Worm (Caenorhabditis elegans) whole organism, L2 larva: ENCODE measurements around the gene F46B6.2.
A peak's percentile ranks its signal among the peaks of the same experiment; 100 is the strongest.

Source experiments
- C34F6.9 ChIP-seq: fragments of 150-350 bp; optimal IDR thresholded peaks from 2 replicates; lab custom pipeline; 2014; ENCODE audit warnings: missing biosample characterization, missing genetic modification characterization
- F13H6.1 ChIP-seq: sonication (generic microtip); optimal IDR thresholded peaks from 2 replicates; lab custom pipeline; 2016; ENCODE audit warnings: missing genetic modification characterization, missing compliant biosample characterization
- R02D3.7 ChIP-seq: fragments of 150-350 bp; optimal IDR thresholded peaks from 2 replicates; lab custom pipeline; 2014; ENCODE audit warnings: missing biosample characterization, missing genetic modification characterization
- Y55F3AM.14 ChIP-seq: fragments of 200-800 bp; sonication (Bioruptor generic); optimal IDR thresholded peaks from 2 replicates; lab custom pipeline; 2018; ENCODE audit warnings: mild to moderate bottlenecking, missing genetic modification characterization, missing compliant biosample characterization
- ZK546.5 ChIP-seq: sonication (generic microtip); optimal IDR thresholded peaks from 2 replicates; lab custom pipeline; 2017; ENCODE audit warnings: missing biosample characterization, missing genetic modification characterization
- alr-1 ChIP-seq: fragments of 150-350 bp; optimal IDR thresholded peaks from 2 replicates; lab custom pipeline; 2014; ENCODE audit warnings: missing biosample characterization, missing genetic modification characterization
- aly-2 ChIP-seq: fragments of 150-350 bp; optimal IDR thresholded peaks from 2 replicates; lab custom pipeline; 2014; ENCODE audit warnings: missing biosample characterization, missing genetic modification characterization
- ama-1 ChIP-seq: fragments of 150-350 bp; optimal IDR thresholded peaks from 2 replicates; lab custom pipeline; 2018; ENCODE audit warnings: inconsistent platforms
- blmp-1 ChIP-seq: sonication (generic microtip); optimal IDR thresholded peaks from 2 replicates; lab custom pipeline; 2017; ENCODE audit warnings: missing genetic modification characterization, mild to moderate bottlenecking, missing compliant biosample characterization, antibody characterized with exemption, moderate library complexity; ENCODE audit not compliant: insufficient read depth
- ceh-16 ChIP-seq: fragments of 150-350 bp; optimal IDR thresholded peaks from 2 replicates; lab custom pipeline; 2014; ENCODE audit warnings: missing biosample characterization, missing genetic modification characterization
- ceh-82 ChIP-seq: fragments of 150-350 bp; optimal IDR thresholded peaks from 2 replicates; lab custom pipeline; 2014; ENCODE audit warnings: missing biosample characterization, missing genetic modification characterization
- crh-2 ChIP-seq: sonication (generic microtip); optimal IDR thresholded peaks from 2 replicates; lab custom pipeline; 2017; ENCODE audit warnings: missing biosample characterization, missing genetic modification characterization
- dmd-4 ChIP-seq: sonication (generic microtip); optimal IDR thresholded peaks from 2 replicates; lab custom pipeline; 2017; ENCODE audit warnings: missing biosample characterization, missing genetic modification characterization
- egl-27 ChIP-seq: sonication (generic microtip); optimal IDR thresholded peaks from 3 replicates; lab custom pipeline; 2017; ENCODE audit warnings: missing biosample characterization, missing genetic modification reagents, missing genetic modification characterization
- elt-1 ChIP-seq: fragments of 150-350 bp; optimal IDR thresholded peaks from 2 replicates; lab custom pipeline; 2014; ENCODE audit warnings: missing biosample characterization, missing genetic modification characterization
- elt-3 ChIP-seq: sonication (generic microtip); optimal IDR thresholded peaks from 2 replicates; lab custom pipeline; 2017; ENCODE audit warnings: missing biosample characterization, missing genetic modification characterization
- fos-1 ChIP-seq: fragments of 150-350 bp; optimal IDR thresholded peaks from 2 replicates; lab custom pipeline; 2014; ENCODE audit warnings: missing biosample characterization, missing genetic modification characterization
- gmeb-1 ChIP-seq: fragments of 150-350 bp; optimal IDR thresholded peaks from 2 replicates; lab custom pipeline; 2014; ENCODE audit warnings: missing biosample characterization, missing genetic modification characterization
- lin-11 ChIP-seq: fragments of 150-350 bp; sonication (generic microtip); optimal IDR thresholded peaks from 2 replicates; lab custom pipeline; 2014; ENCODE audit warnings: missing biosample characterization, missing genetic modification characterization, inconsistent platforms, mixed read lengths
- lin-13 ChIP-seq: fragments of 150-350 bp; optimal IDR thresholded peaks from 2 replicates; lab custom pipeline; 2014; ENCODE audit warnings: missing biosample characterization, missing genetic modification reagents, missing genetic modification characterization
- lin-39 ChIP-seq: fragments of 150-350 bp; optimal IDR thresholded peaks from 2 replicates; lab custom pipeline; 2014; ENCODE audit warnings: missing biosample characterization, missing genetic modification reagents, missing genetic modification characterization
- lsy-2 ChIP-seq, 2 experiments: fragments of 150-350 bp in 1 of 2; sonication (generic microtip) in 1 of 2; optimal IDR thresholded peaks; 2 replicates each; lab custom pipeline; 2014 to 2017; ENCODE audit warnings: missing biosample characterization in 2 of 2, missing genetic modification characterization in 2 of 2
- mab-5 ChIP-seq: fragments of 150-350 bp; optimal IDR thresholded peaks from 2 replicates; lab custom pipeline; 2014; ENCODE audit warnings: missing biosample characterization, missing genetic modification characterization
- mbf-1 ChIP-seq: sonication (generic microtip); optimal IDR thresholded peaks from 2 replicates; lab custom pipeline; 2017; ENCODE audit warnings: missing biosample characterization, missing genetic modification characterization
- mdl-1 ChIP-seq, 2 experiments: fragments of 150-350 bp in 1 of 2; sonication (generic microtip) in 1 of 2; optimal IDR thresholded peaks; 2 replicates each; lab custom pipeline; 2017; ENCODE audit warnings: missing biosample characterization in 2 of 2, missing genetic modification characterization in 2 of 2
- nhr-10 ChIP-seq: sonication (generic microtip); optimal IDR thresholded peaks from 2 replicates; lab custom pipeline; 2017; ENCODE audit warnings: missing biosample characterization, missing genetic modification characterization
- nhr-11 ChIP-seq: fragments of 150-350 bp; optimal IDR thresholded peaks from 2 replicates; lab custom pipeline; 2014; ENCODE audit warnings: missing biosample characterization, missing genetic modification characterization
- nhr-12 ChIP-seq: fragments of 150-350 bp; optimal IDR thresholded peaks from 2 replicates; lab custom pipeline; 2014; ENCODE audit warnings: missing biosample characterization, missing genetic modification characterization
- nhr-129 ChIP-seq: fragments of 150-350 bp; optimal IDR thresholded peaks from 2 replicates; lab custom pipeline; 2014; ENCODE audit warnings: missing biosample characterization, missing genetic modification characterization
- nhr-21 ChIP-seq: fragments of 150-350 bp; optimal IDR thresholded peaks from 2 replicates; lab custom pipeline; 2014; ENCODE audit warnings: missing biosample characterization, missing genetic modification characterization
- nhr-23 ChIP-seq: fragments of 150-350 bp; optimal IDR thresholded peaks from 2 replicates; lab custom pipeline; 2014; ENCODE audit warnings: missing biosample characterization, missing genetic modification reagents, missing genetic modification characterization
- nhr-237 ChIP-seq: fragments of 150-350 bp; optimal IDR thresholded peaks from 2 replicates; lab custom pipeline; 2014; ENCODE audit warnings: missing biosample characterization, missing genetic modification characterization
- nhr-25 ChIP-seq: fragments of 150-350 bp; sonication (generic microtip); optimal IDR thresholded peaks from 3 replicates; lab custom pipeline; 2014; ENCODE audit warnings: missing biosample characterization, missing genetic modification characterization
- nhr-6 ChIP-seq: fragments of 150-350 bp; optimal IDR thresholded peaks from 2 replicates; lab custom pipeline; 2014; ENCODE audit warnings: missing biosample characterization, missing genetic modification characterization
- nhr-77 ChIP-seq: fragments of 150-350 bp; optimal IDR thresholded peaks from 2 replicates; lab custom pipeline; 2014; ENCODE audit warnings: missing biosample characterization, missing genetic modification characterization
- peb-1 ChIP-seq: fragments of 150-350 bp; optimal IDR thresholded peaks from 2 replicates; lab custom pipeline; 2014; ENCODE audit warnings: missing biosample characterization, missing genetic modification characterization
- sem-4 ChIP-seq: fragments of 150-350 bp; optimal IDR thresholded peaks from 2 replicates; lab custom pipeline; 2014; ENCODE audit warnings: missing biosample characterization, missing genetic modification reagents, missing genetic modification characterization
- skn-1 ChIP-seq: sonication (generic microtip); optimal IDR thresholded peaks from 2 replicates; lab custom pipeline; 2017; ENCODE audit warnings: missing biosample characterization, missing genetic modification characterization
- sma-3 ChIP-seq: sonication (generic microtip); optimal IDR thresholded peaks from 2 replicates; lab custom pipeline; 2016; ENCODE audit warnings: missing genetic modification reagents, missing genetic modification characterization, missing compliant biosample characterization
- sma-9 ChIP-seq, 2 experiments: fragments of 150-350 bp in 1 of 2; sonication (generic microtip) in 1 of 2; optimal IDR thresholded peaks; 2 replicates each; lab custom pipeline; 2014 to 2016; ENCODE audit warnings: missing genetic modification characterization in 2 of 2, mild to moderate bottlenecking in 1 of 2, missing biosample characterization in 1 of 2, missing compliant biosample characterization in 1 of 2, missing genetic modification reagents in 1 of 2, moderate library complexity in 1 of 2
- snpc-4 ChIP-seq: fragments of 150-350 bp; optimal IDR thresholded peaks from 2 replicates; lab custom pipeline; 2014; ENCODE audit warnings: missing biosample characterization, missing genetic modification characterization
- unc-39 ChIP-seq: fragments of 150-350 bp; optimal IDR thresholded peaks from 2 replicates; lab custom pipeline; 2014; ENCODE audit warnings: missing biosample characterization, missing genetic modification characterization
- unc-55 ChIP-seq: fragments of 150-350 bp; sonication (generic microtip); optimal IDR thresholded peaks from 3 replicates; lab custom pipeline; 2014; ENCODE audit warnings: missing biosample characterization, missing genetic modification reagents, missing genetic modification characterization
- unc-62 ChIP-seq: fragments of 150-350 bp; optimal IDR thresholded peaks from 2 replicates; lab custom pipeline; 2014; ENCODE audit warnings: missing biosample characterization, missing genetic modification reagents, missing genetic modification characterization
- zag-1 ChIP-seq: fragments of 150-350 bp; optimal IDR thresholded peaks from 2 replicates; lab custom pipeline; 2014; ENCODE audit warnings: missing biosample characterization, missing genetic modification characterization
- ztf-1 ChIP-seq: fragments of 200-800 bp; sonication (Bioruptor generic); conservative IDR thresholded peaks from 2 replicates; pipeline ENCODE4 v1.3.6; 2022; ENCODE audit warnings: missing genetic modification characterization, missing compliant biosample characterization
- ztf-11 ChIP-seq: sonication (generic microtip); optimal IDR thresholded peaks from 2 replicates; lab custom pipeline; 2017; ENCODE audit warnings: missing biosample characterization, missing genetic modification characterization
- ztf-4 ChIP-seq: fragments of 150-350 bp; optimal IDR thresholded peaks from 2 replicates; lab custom pipeline; 2014; ENCODE audit warnings: missing biosample characterization, missing genetic modification characterization

F46B6.2 gene

DNA sequence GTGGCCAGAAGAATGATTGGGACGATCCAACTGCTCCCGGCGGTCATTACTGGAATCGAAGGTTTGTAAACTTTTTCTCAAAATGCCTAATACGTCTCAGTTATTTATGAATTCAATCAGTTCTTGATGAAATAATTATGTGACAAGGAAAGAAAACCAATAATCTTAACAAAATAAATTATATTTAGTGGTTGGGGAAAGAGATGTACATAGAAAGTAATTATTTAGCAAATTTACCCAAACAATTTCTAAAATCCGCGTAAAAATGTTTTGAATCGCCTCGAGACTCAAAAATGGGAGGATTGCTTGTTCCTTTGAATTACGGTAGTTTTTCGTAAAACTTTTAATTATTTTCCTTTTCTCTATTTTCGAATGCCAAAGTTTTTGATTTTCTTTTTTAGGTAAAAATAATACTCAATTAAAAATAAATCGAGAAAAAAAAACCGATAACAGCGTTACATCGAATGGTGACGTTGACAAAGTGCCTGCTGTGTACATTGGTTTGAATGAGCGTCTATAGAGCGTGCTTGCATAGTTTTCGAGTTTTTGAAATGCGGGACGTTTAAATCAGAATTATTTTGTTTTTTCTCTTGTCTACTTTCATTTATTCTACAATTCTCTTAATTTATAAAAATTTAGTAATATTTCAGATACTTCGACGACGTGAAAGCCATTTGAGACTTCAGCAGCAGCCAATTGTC is 42.5 kb upstream of the F46B6.2 start, which contains the start of the genes aagr-3 and drap-1 (continued):
- no peak for TF ChIP-seq lin-39 (tag; lab: Kevin White, UChicago)
- no peak for TF ChIP-seq zag-1 (tag; lab: Kevin White, UChicago)
- no peak for TF ChIP-seq nhr-12 (tag; lab: Kevin White, UChicago)
- no peak for TF ChIP-seq nhr-11 (tag; lab: Kevin White, UChicago)
- peak; percentile 25 for TF ChIP-seq skn-1 (tag; lab: Kevin White, UChicago)
- TF ChIP-seq, all 48 proteins: peak for 17

DNA sequence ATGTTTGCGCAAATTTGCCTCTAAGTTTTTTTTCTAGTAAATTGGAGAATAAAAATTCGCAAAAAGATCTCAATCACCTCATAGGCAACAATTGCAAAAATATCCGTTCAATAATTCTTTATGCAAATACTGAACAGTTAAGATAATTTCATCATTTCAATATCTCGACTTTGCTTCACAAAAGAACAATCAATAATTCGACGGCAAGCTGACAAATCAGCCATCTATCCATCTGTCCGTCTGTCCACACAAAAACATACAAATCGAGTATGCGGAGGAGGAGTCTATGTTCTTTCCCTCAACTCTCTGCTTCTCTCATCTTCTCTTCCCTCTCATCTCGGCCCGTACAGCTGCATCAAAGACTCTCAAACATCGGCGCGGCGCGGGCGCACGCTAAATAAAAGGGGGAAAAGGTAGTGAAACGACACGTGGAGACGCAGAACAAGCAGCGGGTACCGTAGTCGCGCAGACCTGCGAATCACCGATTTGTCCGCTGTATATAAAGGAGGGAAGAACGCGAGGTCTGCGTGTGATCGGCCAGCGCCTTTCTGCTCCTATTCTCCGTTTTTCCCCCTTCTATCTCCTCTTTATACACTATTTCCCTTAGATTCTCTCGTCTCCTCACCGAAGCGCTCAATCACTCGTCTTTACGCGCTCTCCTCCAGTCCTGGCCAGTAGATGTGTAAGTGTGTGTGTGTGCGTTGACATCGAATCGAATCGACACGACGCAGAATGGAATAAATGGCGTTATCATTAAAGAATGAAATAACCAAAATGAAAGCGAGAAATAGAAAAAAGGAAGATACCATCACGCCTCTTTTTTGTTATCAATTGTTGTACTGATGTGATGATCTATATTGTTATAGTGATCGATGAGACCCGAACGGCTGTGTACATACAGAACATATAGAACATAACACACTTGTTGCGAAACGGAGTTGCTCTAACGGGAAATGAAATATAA is 41.1 kb upstream of the F46B6.2 start:
- TF ChIP-seq R02D3.7 (tag; lab: Kevin White, UChicago) (no peak), unc-55 (GFP tag; lab: Kevin White, UChicago) (peak; percentile 95), unc-39 (peak; percentile 69), ceh-82 (tag; lab: Kevin White, UChicago) (no peak), nhr-6 (tag; lab: Kevin White, UChicago) (peak; percentile 77), Y55F3AM.14 (GFP tag; lab: Kevin White, UChicago) (peak; percentile 90), lin-13 (GFP tag; lab: Kevin White, UChicago) (peak; percentile 88), skn-1 (tag; lab: Kevin White, UChicago) (peak; percentile 55), F13H6.1 (tag; lab: Kevin White, UChicago) (peak; percentile 98), nhr-12 (tag; lab: Kevin White, UChicago) (no peak), ztf-11 (tag; lab: Kevin White, UChicago) (peak; percentile 39), nhr-21 (tag; lab: Kevin White, UChicago) (peak; percentile 96), sma-3 (GFP tag; lab: Kevin White, UChicago) (peak; percentile 93), nhr-10 (peak; percentile 23), ceh-16 (tag; lab: Kevin White, UChicago) (peak; percentile 91), nhr-77 (tag; lab: Kevin White, UChicago) (no peak), elt-1 (no peak), mdl-1 (tag; optimal IDR thresholded peaks at IDR 0.05; lab: Kevin White, UChicago) (peak; percentile 90 to 98), dmd-4 (tag; lab: Kevin White, UChicago) (no peak), crh-2 (tag; lab: Kevin White, UChicago) (peak; percentile 98), zag-1 (tag; lab: Kevin White, UChicago) (peak; percentile 93), mab-5 (tag; lab: Kevin White, UChicago) (peak; percentile 76), alr-1 (tag; lab: Kevin White, UChicago) (no peak), snpc-4 (tag; lab: Kevin White, UChicago) (peak; percentile 79), nhr-25 (tag; lab: Kevin White, UChicago) (peak; percentile 93), lsy-2 (tag; optimal IDR thresholded peaks at IDR 0.05; lab: Kevin White, UChicago) (peak; percentile 90 to 98), lin-11 (tag; lab: Kevin White, UChicago) (peak; percentile 98), ZK546.5 (tag; lab: Kevin White, UChicago) (peak; percentile 61), fos-1 (tag; lab: Kevin White, UChicago) (peak; percentile 97), ztf-1 (GFP tag; lab: Robert Waterston, UW) (0 out of 2 replicates have a peak, but pooled peaks have one; percentile 63), nhr-237 (tag; lab: Kevin White, UChicago) (no peak), sem-4 (tag; lab: Kevin White, UChicago) (peak; percentile 61), unc-62 (GFP tag; lab: Kevin White, UChicago) (no peak), aly-2 (no peak), blmp-1 (peak; percentile 76), nhr-23 (tag; lab: Kevin White, UChicago) (no peak), mbf-1 (tag; lab: Kevin White, UChicago) (no peak), peb-1 (tag; lab: Kevin White, UChicago) (no peak), gmeb-1 (peak; percentile 68), nhr-129 (tag; lab: Kevin White, UChicago) (peak; percentile 98), lin-39 (tag; lab: Kevin White, UChicago) (peak; percentile 80), egl-27 (tag; lab: Kevin White, UChicago) (peak; percentile 85), nhr-11 (tag; lab: Kevin White, UChicago) (peak; percentile 77), sma-9 (GFP tag; optimal IDR thresholded peaks at IDR 0.05; lab: Kevin White, UChicago) (peak; percentile 90), sma-9 (tag; optimal IDR thresholded peaks at IDR 0.05; lab: Kevin White, UChicago) (no peak), ztf-4 (peak; percentile 94), elt-3 (tag; lab: Kevin White, UChicago) (no peak), C34F6.9 (tag; lab: Kevin White, UChicago) (peak; percentile 96), ama-1 (lab: Kevin White, UChicago) (peak; percentile 99)
